Fruit fly (Drosophila melanogaster): ENCODE measurements around the gene CG6908.

Gene CG6908

dm6 chr3R:11650105-11651039 lies 39.5 kb downstream of the CG6908 start, which contains the start of the genes Csk and Elp1 (continued):
- TF ChIP-seq CG10543 (GFP tag; optimal IDR thresholded peaks at IDR 0.05) (peak; percentile 64), CG13624 (GFP tag; optimal IDR thresholded peaks at IDR 0.05) (peak; percentile 8), bowl (GFP tag; IDR thresholded peaks at IDR 0.05) (no peak), NK7.1 (GFP tag; optimal IDR thresholded peaks at IDR 0.05) (no peak), Mad (GFP tag; optimal IDR thresholded peaks at IDR 0.05) (peak; percentile 41), CG2712 (tag; optimal IDR thresholded peaks at IDR 0.05) (peak; percentile 68), Dref (GFP tag; IDR thresholded peaks at IDR 0.05) (peak; percentile 30; the same call in 1 of the 2 replicates), Dad (GFP tag; optimal IDR thresholded peaks at IDR 0.05) (no peak), CG9932 (GFP tag; IDR thresholded peaks at IDR 0.05) (peak; percentile 69), CG8359 (GFP tag; optimal IDR thresholded peaks at IDR 0.05; ENCODE audit: borderline replicate concordance) (no peak), CG7963 (GFP tag; IDR thresholded peaks at IDR 0.05; ENCODE audit: partially characterized antibody) (no peak), sd (tag; optimal IDR thresholded peaks at IDR 0.05) (peak; percentile 91), disco-r (GFP tag; optimal IDR thresholded peaks at IDR 0.05) (no peak), CG15269 (tag; optimal IDR thresholded peaks at IDR 0.05) (peak; percentile 44), Vsx1 (GFP tag; optimal IDR thresholded peaks at IDR 0.05) (peak; percentile 20), crp (GFP tag; optimal IDR thresholded peaks at IDR 0.05) (peak in 1 of 2 experiments; percentile 53), bab2 (GFP tag; optimal IDR thresholded peaks at IDR 0.05) (peak; percentile 22), Spps (tag; optimal IDR thresholded peaks at IDR 0.05) (peak; percentile 8), D19A (tag; optimal IDR thresholded peaks at IDR 0.05) (no peak), HLH3B (GFP tag; IDR thresholded peaks at IDR 0.05) (peak; percentile 52), Atf-2 (GFP tag; optimal IDR thresholded peaks at IDR 0.05) (peak; percentile 6), gcm (GFP tag; optimal IDR thresholded peaks at IDR 0.05) (no peak), CG3847 (GFP tag; IDR thresholded peaks at IDR 0.05) (peak; percentile 88), CHES-1-like (GFP tag; optimal IDR thresholded peaks at IDR 0.05) (peak; percentile 36), zen (tag; optimal IDR thresholded peaks at IDR 0.05) (peak; percentile 19), crc (GFP tag; optimal IDR thresholded peaks at IDR 0.05) (no peak), CG7372 (GFP tag; IDR thresholded peaks at IDR 0.05) (0 out of 2 replicates have a peak, but pooled peaks have one; percentile 39), B-H1 (GFP tag; IDR thresholded peaks at IDR 0.05) (no peak), CG18619 (GFP tag; optimal IDR thresholded peaks at IDR 0.05) (peak; percentile 31), CG12071 (GFP tag; optimal IDR thresholded peaks at IDR 0.05) (no peak), slp2 (GFP tag; optimal IDR thresholded peaks at IDR 0.05) (no peak), bbx (GFP tag; IDR thresholded peaks at IDR 0.05; ENCODE audit: partially characterized antibody) (peak; percentile 15; the same call in 1 of the 2 replicates), Hand (GFP tag; optimal IDR thresholded peaks at IDR 0.05) (no peak), aop (GFP tag; IDR thresholded peaks at IDR 0.05) (no peak), Scr (GFP tag; IDR thresholded peaks at IDR 0.05; ENCODE audit: partially characterized antibody) (peak; percentile 36; the same call in 1 of the 2 replicates)

- TF ChIP-seq CG8765 (GFP tag; IDR thresholded peaks at IDR 0.05) (peak; percentile 85), CoRest (tag; optimal IDR thresholded peaks at IDR 0.05) (peak; percentile 96), CG12104 (GFP tag; optimal IDR thresholded peaks at IDR 0.05) (peak; percentile 95), ttk (GFP tag; IDR thresholded peaks at IDR 0.05) (peak; percentile 96), Awh (GFP tag; IDR thresholded peaks at IDR 0.05) (peak; percentile 97), jumu (GFP tag; optimal IDR thresholded peaks at IDR 0.05) (peak; percentile 96), CG12155 (GFP tag; optimal IDR thresholded peaks at IDR 0.05) (peak; percentile 96), Rx (GFP tag; IDR thresholded peaks at IDR 0.05) (peak; percentile 97), croc (GFP tag; conservative IDR thresholded peaks at IDR 0.05) (peak; percentile 82), zf30C (GFP tag; optimal IDR thresholded peaks at IDR 0.05) (no peak), amos (GFP tag; IDR thresholded peaks at IDR 0.05; ENCODE audit: partially characterized antibody) (no peak), CG14441 (GFP tag; IDR thresholded peaks at IDR 0.05) (peak; percentile 98), CG33557 (GFP tag; optimal IDR thresholded peaks at IDR 0.05) (peak; percentile 58), dan (GFP tag; IDR thresholded peaks at IDR 0.05) (peak; percentile 68), seq (GFP tag; IDR thresholded peaks at IDR 0.05) (peak; percentile 95)
Observed at dm6 chr3R:11649449-11649848, 40.4 kb downstream of the CG6908 start.
